Worm (Caenorhabditis elegans) whole organism, late embryonic: ENCODE measurements around the gene ZC250.2.

ENCODE experiments used
- C38D4.7 ChIP-seq: fragments of 200-800 bp; sonication (Bioruptor generic); optimal IDR thresholded peaks from 2 replicates; lab custom pipeline; 2018; ENCODE audit warnings: mild to moderate bottlenecking, missing genetic modification characterization, moderate library complexity, missing compliant biosample characterization
- ets-4 ChIP-seq: sonication (generic microtip); optimal IDR thresholded peaks from 2 replicates; lab custom pipeline; 2016; ENCODE audit warnings: missing genetic modification characterization, missing compliant biosample characterization
- hlh-30 ChIP-seq: sonication (generic microtip); optimal IDR thresholded peaks from 2 replicates; lab custom pipeline; 2017; ENCODE audit warnings: antibody characterized with exemption, missing genetic modification characterization, missing compliant biosample characterization; ENCODE audit not compliant: insufficient read depth
- madf-2 ChIP-seq: sonication (generic microtip); optimal IDR thresholded peaks from 2 replicates; lab custom pipeline; 2017; ENCODE audit warnings: missing genetic modification characterization, missing compliant biosample characterization
- pqm-1 ChIP-seq: sonication (generic microtip); optimal IDR thresholded peaks from 2 replicates; lab custom pipeline; 2016; ENCODE audit warnings: missing genetic modification characterization, missing compliant biosample characterization
- unc-55 ChIP-seq: sonication (generic microtip); optimal IDR thresholded peaks from 2 replicates; lab custom pipeline; 2017; ENCODE audit warnings: missing biosample characterization, missing genetic modification reagents, missing genetic modification characterization

The ZC250.2 gene

ce11 chrV:5844349-5844760, 52.2 kb downstream of the ZC250.2 start:
- TF ChIP-seq ets-4 (tag; lab: Kevin White, UChicago) (no peak), C38D4.7 (no peak), madf-2 (tag; lab: Kevin White, UChicago) (no peak), unc-55 (GFP tag; lab: Kevin White, UChicago) (no peak), hlh-30 (peak; percentile 73), pqm-1 (tag; lab: Kevin White, UChicago) (no peak)
